Fruit fly (Drosophila melanogaster) whole organism, embryonic: ENCODE results near the gene msl-3.

Source experiments
- CG15011 ChIP-seq: fragments of 200-800 bp; sonication (Bioruptor generic); optimal IDR thresholded peaks from 3 replicates; lab custom pipeline; 2018; ENCODE audit warnings: missing biosample characterization, mild to moderate bottlenecking, missing genetic modification characterization
- CG6689 ChIP-seq: fragments of 200-800 bp; sonication (Bioruptor generic); IDR thresholded peaks from 2 replicates; pipeline ENCODE4 v1.3.6; 2022; ENCODE audit warnings: missing biosample characterization, missing genetic modification characterization
- Hr78 ChIP-seq, 2 experiments: fragments of 200-800 bp in 1 of 2; fragments of >200 bp in 1 of 2; sonication (Bioruptor generic) in 1 of 2; optimal IDR thresholded peaks; 2 replicates each; lab custom pipeline; 2017 to 2019; ENCODE audit warnings: missing biosample characterization in 2 of 2, missing genetic modification characterization in 2 of 2, mild to moderate bottlenecking in 1 of 2, moderate library complexity in 1 of 2

DNA sequence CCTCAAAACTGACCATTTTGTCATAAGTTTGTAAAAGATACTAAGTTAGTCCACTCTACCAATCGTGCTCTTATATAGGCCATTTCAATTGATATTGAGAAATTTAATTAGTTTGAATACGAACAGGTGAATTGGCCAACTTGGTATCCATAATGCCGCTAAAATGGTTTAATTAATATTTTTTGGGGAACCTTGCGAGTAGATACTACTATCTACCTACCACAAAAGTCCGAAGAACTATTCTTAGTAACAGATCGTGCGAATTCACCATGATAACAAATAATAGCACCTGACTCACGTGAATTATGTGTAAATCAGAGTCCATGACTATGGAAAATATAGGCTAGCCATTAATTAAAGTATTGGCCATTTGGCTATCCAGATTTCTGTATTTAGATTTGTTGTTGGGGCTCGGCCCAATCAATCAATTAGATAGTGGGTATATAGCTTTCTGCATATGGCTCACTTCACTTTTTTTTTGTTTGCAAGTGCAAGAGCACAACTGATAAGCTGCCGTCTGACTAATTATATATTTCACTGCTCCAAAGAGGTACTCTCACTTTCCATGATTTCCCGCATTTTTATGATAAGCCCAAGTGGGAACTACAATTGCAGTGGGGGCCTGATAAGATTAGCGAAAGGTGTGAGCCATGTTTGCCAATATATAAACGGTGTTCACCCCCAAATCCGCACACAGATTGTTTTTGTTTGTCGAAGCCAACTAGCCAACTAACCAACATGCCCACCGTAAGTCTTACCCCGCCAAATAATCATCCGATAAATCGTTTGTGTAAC, 3.1 kb upstream of the msl-3 start, which contains the start of the genes Acbp4 and Acbp6:
- no peak for TF ChIP-seq CG6689 (GFP tag; lab: Robert Waterston, UW)
- TF ChIP-seq CG15011 (GFP tag; lab: Kevin White, UChicago) = no peak
- no peak for TF ChIP-seq Hr78 (GFP tag; optimal IDR thresholded peaks at IDR 0.05; lab: Kevin White, UChicago)
